Fruit fly (Drosophila melanogaster) whole organism: ENCODE results near the gene CG9396.

Source experiments
- Dll ChIP-seq: fragments of >200 bp; optimal IDR thresholded peaks from 2 replicates; lab custom pipeline; 2017
- pan ChIP-seq: fragments of >200 bp; optimal IDR thresholded peaks from 2 replicates; lab custom pipeline; 2017

- TF ChIP-seq pan (lab: Kevin White, UChicago) (no peak), Dll (no peak)
Observed at dm6 chr3R:9571523-9571922, at the start of gene CG9396.
